Worm (Caenorhabditis elegans) whole organism, midembryonic: ENCODE results near the gene tag-290.

ENCODE experiments used
- T22C8.4 ChIP-seq: fragments of 200-800 bp; sonication (Bioruptor generic); IDR thresholded peaks from 2 replicates; pipeline ENCODE4 v1.3.6; 2022; ENCODE audit warnings: missing genetic modification characterization, missing compliant biosample characterization
- cog-1 ChIP-seq: sonication (generic microtip); optimal IDR thresholded peaks from 2 replicates; lab custom pipeline; 2016; ENCODE audit warnings: missing genetic modification characterization, missing compliant biosample characterization
- flt-1 ChIP-seq: fragments of 200-800 bp; sonication (Bioruptor generic); IDR thresholded peaks from 2 replicates; pipeline ENCODE4 v1.3.6; 2022; ENCODE audit warnings: missing genetic modification characterization, missing compliant biosample characterization
- klf-2 ChIP-seq: fragments of 200-800 bp; sonication (Bioruptor generic); conservative IDR thresholded peaks from 2 replicates; pipeline ENCODE4 v1.3.6; 2022; ENCODE audit warnings: missing genetic modification reagents, missing genetic modification characterization, missing compliant biosample characterization
- med-1 ChIP-seq: sonication (generic microtip); optimal IDR thresholded peaks from 2 replicates; lab custom pipeline; 2017; ENCODE audit warnings: missing genetic modification characterization, mild to moderate bottlenecking, missing compliant biosample characterization, antibody characterized with exemption, missing genetic modification reagents; ENCODE audit not compliant: insufficient read depth
- ref-1 ChIP-seq: fragments of 200-800 bp; sonication (Bioruptor generic); conservative IDR thresholded peaks from 2 replicates; pipeline ENCODE4 v1.3.6; 2022; ENCODE audit warnings: missing genetic modification reagents, missing genetic modification characterization, missing compliant biosample characterization
- tab-1 ChIP-seq: fragments of 200-800 bp; sonication (Bioruptor generic); IDR thresholded peaks from 2 replicates; pipeline ENCODE4 v1.3.6; 2022; ENCODE audit warnings: missing genetic modification characterization, missing compliant biosample characterization
- ztf-23 ChIP-seq: fragments of 200-800 bp; sonication (Bioruptor generic); IDR thresholded peaks from 2 replicates; pipeline ENCODE4 v1.3.6; 2022; ENCODE audit warnings: missing genetic modification reagents, missing genetic modification characterization, missing compliant biosample characterization
- ztf-29 ChIP-seq: fragments of 200-800 bp; sonication (Bioruptor generic); IDR thresholded peaks from 2 replicates; pipeline ENCODE4 v1.3.6; 2022; ENCODE audit warnings: missing genetic modification reagents, missing genetic modification characterization, missing compliant biosample characterization

The tag-290 gene

DNA sequence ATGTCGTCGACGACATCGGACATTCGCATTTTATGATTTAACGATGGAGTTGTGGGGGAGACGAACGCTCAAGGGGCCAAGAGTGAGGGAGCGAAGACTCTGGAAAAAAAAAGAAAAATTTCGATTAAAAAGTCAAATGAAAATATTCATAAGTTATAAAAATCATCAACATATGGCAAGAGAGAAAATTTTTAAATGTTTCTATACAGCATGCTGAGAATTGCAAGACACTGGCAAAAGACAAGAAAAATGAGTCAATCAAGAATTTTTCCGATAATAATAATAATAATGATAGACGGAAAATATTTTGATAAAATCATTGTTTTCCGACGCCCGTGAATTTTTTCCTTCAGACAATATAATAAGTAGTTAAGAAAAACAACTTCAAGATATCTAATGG lies 24.1 kb downstream of the tag-290 start, which contains the start of gene sipa-1:
Gene sipa-1 (minus strand): TSS at position 101 of the 400 bp plus-strand sequence.
- no peak for TF ChIP-seq med-1 (GFP tag; lab: Kevin White, UChicago)
- no peak for TF ChIP-seq ztf-23 (GFP tag; lab: Robert Waterston, UW)
- TF ChIP-seq tab-1 (GFP tag; lab: Robert Waterston, UW): no peak
- no peak for TF ChIP-seq ref-1
- no peak for TF ChIP-seq T22C8.4 (GFP tag; lab: Robert Waterston, UW)
- TF ChIP-seq klf-2 (GFP tag; lab: Robert Waterston, UW): no peak
- TF ChIP-seq ztf-29: no peak
- no peak for TF ChIP-seq cog-1 (tag; lab: Kevin White, UChicago)
- TF ChIP-seq flt-1 (GFP tag; lab: Robert Waterston, UW): no peak

DNA sequence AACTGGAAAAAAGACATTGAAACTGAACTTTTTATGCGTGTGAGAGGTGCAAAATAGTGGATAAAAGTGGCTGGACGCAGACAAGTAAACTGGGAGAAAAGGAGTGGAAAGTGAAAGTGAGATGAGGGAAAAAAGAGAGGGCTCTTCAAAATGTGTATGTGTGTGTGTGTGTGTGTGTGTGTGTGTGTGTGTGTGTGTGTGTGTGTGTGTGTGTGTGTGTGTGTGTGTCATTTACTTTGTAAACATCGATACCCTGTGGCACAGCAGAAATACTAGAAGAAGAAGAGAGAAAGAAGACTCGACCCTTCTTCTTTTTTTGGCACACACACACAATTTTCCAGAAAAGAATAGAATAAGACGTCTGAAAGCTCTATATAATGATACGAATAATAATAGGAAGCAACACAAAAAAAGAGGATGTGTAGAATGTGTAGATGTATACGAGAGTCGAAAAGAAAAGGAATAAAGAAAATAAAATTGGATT lies 25.6 kb downstream of the tag-290 start:
- no peak for TF ChIP-seq cog-1 (tag; lab: Kevin White, UChicago)
- 0 out of 2 replicates have a peak, but pooled peaks have one; percentile 27 for TF ChIP-seq ztf-23 (GFP tag; lab: Robert Waterston, UW)

DNA sequence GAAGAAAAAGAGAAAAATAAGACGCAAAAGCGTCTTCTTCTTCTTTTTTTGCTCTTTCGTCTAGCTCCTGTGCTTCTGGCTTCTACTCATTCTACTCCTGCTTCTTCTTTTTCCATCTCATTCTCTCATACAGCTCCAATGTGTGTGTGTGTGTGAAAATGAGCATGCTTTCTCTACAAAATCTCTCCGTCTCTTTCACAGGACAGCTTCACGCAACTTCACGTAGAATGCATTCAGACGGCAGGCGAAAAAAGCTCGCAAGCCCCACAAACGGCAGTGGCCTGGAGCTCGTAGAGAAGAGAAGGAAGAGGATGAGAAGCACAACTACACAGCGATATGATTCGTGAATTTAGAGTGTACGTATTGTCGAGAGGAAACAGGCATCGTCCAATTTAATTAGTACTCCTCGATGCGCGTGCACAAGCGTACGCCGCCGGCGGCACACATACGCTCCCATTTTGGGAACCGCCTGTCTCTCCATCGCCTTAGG lies 28.2 kb downstream of the tag-290 start:
- TF ChIP-seq med-1 (GFP tag; lab: Kevin White, UChicago) (no peak), ztf-23 (GFP tag; lab: Robert Waterston, UW) (no peak), flt-1 (GFP tag; lab: Robert Waterston, UW) (no peak), T22C8.4 (GFP tag; lab: Robert Waterston, UW) (no peak), klf-2 (GFP tag; lab: Robert Waterston, UW) (no peak), ztf-29 (no peak), ref-1 (no peak), cog-1 (tag; lab: Kevin White, UChicago) (no peak), tab-1 (GFP tag; lab: Robert Waterston, UW) (no peak)

DNA sequence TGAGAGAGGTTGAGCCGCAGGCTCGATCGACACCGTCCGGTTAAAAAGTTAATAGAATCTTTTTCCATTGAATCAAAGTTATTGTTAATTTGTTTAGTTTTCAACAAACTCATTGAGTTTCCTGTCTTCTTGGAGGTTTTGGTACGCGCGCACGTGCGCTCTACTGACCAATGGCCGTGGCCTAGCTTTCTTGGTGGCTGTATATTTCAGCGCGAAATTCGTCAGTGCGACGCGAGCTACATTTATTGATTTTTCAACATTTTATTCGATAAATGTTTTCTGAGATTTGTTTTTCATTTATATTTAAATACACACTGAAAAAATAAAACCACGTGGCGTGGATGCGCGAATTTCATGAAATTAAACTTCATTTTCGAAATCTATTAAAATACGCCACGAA lies 31.1 kb downstream of the tag-290 start, which contains the start of gene bir-1:
Gene bir-1 (plus strand): TSS at position 312 of the 400 bp plus-strand sequence.
- TF ChIP-seq ref-1 (peak; percentile 57; the same call in 1 of the 2 replicates), tab-1 (GFP tag; lab: Robert Waterston, UW) (no peak), cog-1 (tag; lab: Kevin White, UChicago) (peak; percentile 11), flt-1 (GFP tag; lab: Robert Waterston, UW) (no peak), ztf-23 (GFP tag; lab: Robert Waterston, UW) (peak; percentile 69; the same call in 1 of the 2 replicates), klf-2 (GFP tag; lab: Robert Waterston, UW) (no peak), T22C8.4 (GFP tag; lab: Robert Waterston, UW) (peak; percentile 76), ztf-29 (no peak), med-1 (GFP tag; lab: Kevin White, UChicago) (no peak)

DNA sequence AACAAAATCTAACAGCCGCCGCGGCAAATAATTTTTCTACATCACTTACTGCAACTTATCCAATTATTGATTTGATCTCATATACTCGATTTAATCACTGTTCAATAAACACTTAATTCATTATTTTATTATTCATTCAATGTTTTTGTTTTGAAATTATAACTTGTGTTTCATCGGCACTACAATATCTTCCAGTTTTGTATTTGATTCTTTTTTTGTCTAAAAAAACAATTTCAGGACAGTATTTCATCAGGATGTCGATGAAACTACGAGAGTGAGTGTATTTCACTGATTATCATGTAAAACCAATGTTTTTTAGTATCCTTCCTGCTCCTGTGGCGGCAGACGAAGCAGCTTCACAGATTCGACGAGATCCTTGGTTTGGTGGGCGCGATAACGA lies 32.1 kb downstream of the tag-290 start, which contains the start of gene skp-1:
Gene skp-1 (plus strand): TSS at position 238 of the 400 bp plus-strand sequence.
- no peak for TF ChIP-seq ztf-23 (GFP tag; lab: Robert Waterston, UW)
- TF ChIP-seq cog-1 (tag; lab: Kevin White, UChicago): no peak
- no peak for TF ChIP-seq tab-1 (GFP tag; lab: Robert Waterston, UW)
- no peak for TF ChIP-seq klf-2 (GFP tag; lab: Robert Waterston, UW)

DNA sequence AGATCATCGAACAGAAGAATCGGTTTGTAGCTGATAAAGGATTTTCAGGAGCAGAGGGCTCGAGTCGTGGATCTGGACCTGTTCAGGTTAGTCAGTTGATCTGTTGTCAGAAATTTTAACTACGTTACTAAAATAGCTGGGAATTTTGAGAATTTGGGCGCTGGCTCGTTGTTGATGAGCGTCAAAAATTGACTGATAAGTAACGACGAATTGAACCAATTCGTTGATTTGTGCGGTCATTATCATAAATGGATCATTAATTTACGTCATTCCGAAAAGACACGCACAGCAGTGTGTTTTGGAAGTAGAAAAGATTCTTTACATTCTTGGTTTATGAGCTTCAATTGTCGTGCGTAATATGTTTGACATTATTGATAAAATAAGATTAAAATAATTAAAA lies 34.7 kb downstream of the tag-290 start:
- no peak for TF ChIP-seq tab-1 (GFP tag; lab: Robert Waterston, UW)
- no peak for TF ChIP-seq flt-1 (GFP tag; lab: Robert Waterston, UW)
- TF ChIP-seq ref-1: no peak
- no peak for TF ChIP-seq T22C8.4 (GFP tag; lab: Robert Waterston, UW)
- TF ChIP-seq ztf-29: no peak
- no peak for TF ChIP-seq klf-2 (GFP tag; lab: Robert Waterston, UW)
- TF ChIP-seq cog-1 (tag; lab: Kevin White, UChicago): no peak
- TF ChIP-seq ztf-23 (GFP tag; lab: Robert Waterston, UW): no peak
- no peak for TF ChIP-seq med-1 (GFP tag; lab: Kevin White, UChicago)

DNA sequence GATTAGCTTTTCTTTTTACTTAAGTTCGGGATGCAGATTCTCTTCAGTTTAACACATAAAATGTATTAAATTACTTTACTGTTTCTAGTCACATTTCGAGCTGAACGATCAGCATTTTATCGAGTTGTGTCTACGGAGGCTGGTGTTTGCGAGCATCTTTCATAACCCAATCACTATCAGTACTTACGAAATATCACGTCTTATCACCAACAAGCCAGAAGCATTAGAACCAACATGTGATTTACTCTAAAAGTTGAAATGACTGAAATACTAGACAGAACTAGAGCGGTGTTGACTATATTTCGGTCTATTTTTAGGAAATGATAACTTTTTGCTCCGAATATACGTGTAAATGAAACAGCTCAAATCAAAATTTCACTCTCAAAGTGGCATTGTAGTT lies 35.3 kb downstream of the tag-290 start:
- TF ChIP-seq tab-1 (GFP tag; lab: Robert Waterston, UW) (no peak), ref-1 (no peak), T22C8.4 (GFP tag; lab: Robert Waterston, UW) (no peak), cog-1 (tag; lab: Kevin White, UChicago) (no peak), med-1 (GFP tag; lab: Kevin White, UChicago) (no peak), flt-1 (GFP tag; lab: Robert Waterston, UW) (no peak), ztf-29 (no peak), ztf-23 (GFP tag; lab: Robert Waterston, UW) (no peak), klf-2 (GFP tag; lab: Robert Waterston, UW) (no peak)

DNA sequence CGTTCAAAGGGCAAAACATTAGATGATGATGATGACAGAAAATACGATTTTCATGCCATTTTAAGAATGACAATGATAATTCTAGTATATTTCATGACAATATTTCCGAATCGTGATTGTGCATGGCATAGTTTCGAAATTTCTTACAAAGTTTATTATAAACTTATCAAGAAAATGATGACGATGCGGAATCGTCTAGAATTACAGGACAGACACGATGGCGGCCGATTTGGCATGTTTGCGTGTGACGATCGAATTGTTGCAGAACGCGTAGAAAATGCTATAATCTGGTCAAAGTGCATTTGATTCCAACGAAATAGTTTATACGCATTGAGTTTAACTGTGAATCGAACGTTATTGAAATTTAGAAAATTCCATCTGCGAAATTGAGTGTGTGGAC lies 36.1 kb downstream of the tag-290 start:
- no peak for TF ChIP-seq tab-1 (GFP tag; lab: Robert Waterston, UW)
- no peak for TF ChIP-seq T22C8.4 (GFP tag; lab: Robert Waterston, UW)
- TF ChIP-seq flt-1 (GFP tag; lab: Robert Waterston, UW): no peak
- TF ChIP-seq cog-1 (tag; lab: Kevin White, UChicago): no peak
- no peak for TF ChIP-seq med-1 (GFP tag; lab: Kevin White, UChicago)
- TF ChIP-seq ztf-29: no peak
- TF ChIP-seq klf-2 (GFP tag; lab: Robert Waterston, UW): no peak
- TF ChIP-seq ref-1: no peak
- no peak for TF ChIP-seq ztf-23 (GFP tag; lab: Robert Waterston, UW)

DNA sequence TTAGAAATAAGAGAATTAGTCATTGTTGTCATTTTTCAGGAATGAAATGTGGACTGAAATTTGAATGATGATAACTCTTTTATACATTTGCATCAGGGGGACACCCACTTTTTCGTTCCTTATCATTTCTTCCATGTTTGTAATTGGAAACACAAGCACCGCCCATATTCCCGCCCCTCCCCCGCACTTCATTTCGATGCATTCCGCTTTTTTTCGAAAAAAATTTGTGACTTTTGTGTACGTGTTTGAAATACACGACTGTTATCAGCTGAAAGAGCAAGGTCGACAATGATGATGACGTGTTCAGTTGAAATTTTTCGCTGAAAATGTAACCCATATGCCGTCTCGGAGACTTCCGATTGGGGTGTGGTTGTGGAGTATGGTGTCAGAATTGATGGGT lies 37.6 kb downstream of the tag-290 start, which contains the start of gene zip-10:
Gene zip-10 (minus strand): TSS at position 43 of the 400 bp plus-strand sequence.
- no peak for TF ChIP-seq tab-1 (GFP tag; lab: Robert Waterston, UW)
- TF ChIP-seq ztf-29: no peak
- no peak for TF ChIP-seq cog-1 (tag; lab: Kevin White, UChicago)
- no peak for TF ChIP-seq klf-2 (GFP tag; lab: Robert Waterston, UW)
- TF ChIP-seq T22C8.4 (GFP tag; lab: Robert Waterston, UW): no peak
- no peak for TF ChIP-seq ztf-23 (GFP tag; lab: Robert Waterston, UW)
- no peak for TF ChIP-seq ref-1
- no peak for TF ChIP-seq flt-1 (GFP tag; lab: Robert Waterston, UW)
- no peak for TF ChIP-seq med-1 (GFP tag; lab: Kevin White, UChicago)
